Fruit fly (Drosophila melanogaster) whole organism, prepupa: Measurements from ENCODE around the gene Hand.
A peak's percentile ranks its signal among the peaks of the same experiment; 100 is the strongest.

Source experiments
- Blimp-1 ChIP-seq: fragments of 200-800 bp; sonication (Bioruptor generic); optimal IDR thresholded peaks from 3 replicates; lab custom pipeline; 2017; ENCODE audit warnings: missing biosample characterization, missing genetic modification characterization, mild to moderate bottlenecking, moderate library complexity, missing genetic modification reagents
- CG10631 ChIP-seq: fragments of 200-800 bp; sonication (Bioruptor generic); optimal IDR thresholded peaks from 2 replicates; lab custom pipeline; 2016; ENCODE audit warnings: missing biosample characterization, missing genetic modification characterization
- CG15336 ChIP-seq: fragments of 200-800 bp; sonication (Bioruptor generic); IDR thresholded peaks from 2 replicates; pipeline ENCODE4 v1.3.6; 2022; ENCODE audit warnings: missing biosample characterization, missing genetic modification characterization
- CG32006 ChIP-seq: fragments of 200-800 bp; sonication (Bioruptor generic); optimal IDR thresholded peaks from 3 replicates; lab custom pipeline; 2017; ENCODE audit warnings: missing biosample characterization, mild to moderate bottlenecking, missing genetic modification characterization
- CG6163 ChIP-seq: fragments of 200-800 bp; sonication (Bioruptor generic); IDR thresholded peaks from 3 replicates; pipeline ENCODE4 v1.3.6; 2022; ENCODE audit warnings: missing biosample characterization, missing genetic modification characterization
- CG6854 ChIP-seq: fragments of 200-800 bp; sonication (Bioruptor generic); optimal IDR thresholded peaks from 2 replicates; lab custom pipeline; 2017; ENCODE audit warnings: missing biosample characterization, mild to moderate bottlenecking, missing genetic modification characterization
- CG7368 ChIP-seq: fragments of 200-800 bp; sonication (Bioruptor generic); optimal IDR thresholded peaks from 3 replicates; lab custom pipeline; 2016; ENCODE audit warnings: missing biosample characterization, missing genetic modification characterization
- Eip75B ChIP-seq: fragments of 200-800 bp; sonication (Bioruptor generic); optimal IDR thresholded peaks from 3 replicates; lab custom pipeline; 2016; ENCODE audit warnings: missing biosample characterization, missing genetic modification characterization
- Eip78C ChIP-seq: fragments of 200-800 bp; sonication (Bioruptor generic); peaks from one replicate; lab custom pipeline; 2016; ENCODE audit warnings: missing biosample characterization, missing genetic modification characterization
- Eip93F ChIP-seq: fragments of 200-800 bp; sonication (Bioruptor generic); optimal IDR thresholded peaks from 2 replicates; lab custom pipeline; 2016; ENCODE audit warnings: missing biosample characterization, mild to moderate bottlenecking, missing genetic modification characterization
- Ets21C ChIP-seq: fragments of 200-800 bp; sonication (Bioruptor generic); optimal IDR thresholded peaks from 3 replicates; lab custom pipeline; 2016; ENCODE audit warnings: missing biosample characterization, missing genetic modification characterization
- Ets96B ChIP-seq: fragments of 200-800 bp; optimal IDR thresholded peaks from 2 replicates; lab custom pipeline; 2019; ENCODE audit warnings: missing biosample characterization, mild to moderate bottlenecking, missing genetic modification characterization, moderate library complexity
- Gug ChIP-seq: fragments of 200-800 bp; sonication (Bioruptor generic); IDR thresholded peaks from 2 replicates; pipeline ENCODE4 v1.3.6; 2022; ENCODE audit warnings: missing biosample characterization, missing genetic modification characterization
- Hr38 ChIP-seq: sonication (Bioruptor generic); optimal IDR thresholded peaks from 2 replicates; lab custom pipeline; 2016; ENCODE audit warnings: missing biosample characterization, missing genetic modification characterization
- Sox102F ChIP-seq: fragments of 200-800 bp; sonication (Bioruptor generic); optimal IDR thresholded peaks from 2 replicates; lab custom pipeline; 2016; ENCODE audit warnings: missing biosample characterization, mild to moderate bottlenecking, missing genetic modification characterization
- Sox14 ChIP-seq: fragments of 200-800 bp; sonication (Bioruptor generic); optimal IDR thresholded peaks from 3 replicates; lab custom pipeline; 2016; ENCODE audit warnings: missing biosample characterization, missing genetic modification characterization
- cyc ChIP-seq: fragments of 200-800 bp; sonication (Bioruptor generic); optimal IDR thresholded peaks from 3 replicates; lab custom pipeline; 2016; ENCODE audit warnings: missing biosample characterization, missing genetic modification characterization
- dsx ChIP-seq: fragments of 200-800 bp; optimal IDR thresholded peaks from 3 replicates; lab custom pipeline; 2019; ENCODE audit warnings: missing biosample characterization, mild to moderate bottlenecking, missing genetic modification characterization, moderate library complexity; ENCODE audit not compliant: poor library complexity, severe bottlenecking
- fd59A ChIP-seq: fragments of 200-800 bp; sonication (Bioruptor generic); optimal IDR thresholded peaks from 2 replicates; lab custom pipeline; 2017; ENCODE audit warnings: missing biosample characterization, mild to moderate bottlenecking, missing genetic modification characterization, missing genetic modification reagents
- fkh ChIP-seq: fragments of 200-800 bp; sonication (Bioruptor generic); optimal IDR thresholded peaks from 3 replicates; lab custom pipeline; 2017; ENCODE audit warnings: missing biosample characterization, mild to moderate bottlenecking, missing genetic modification characterization, moderate library complexity
- pdm3 ChIP-seq: fragments of 200-800 bp; sonication (Bioruptor generic); optimal IDR thresholded peaks from 3 replicates; lab custom pipeline; 2016; ENCODE audit warnings: missing biosample characterization, missing genetic modification characterization
- spab ChIP-seq: fragments of 200-800 bp; sonication (Bioruptor generic); optimal IDR thresholded peaks from 2 replicates; lab custom pipeline; 2017; ENCODE audit warnings: missing biosample characterization, mild to moderate bottlenecking, missing genetic modification characterization, missing genetic modification reagents
- svp ChIP-seq: fragments of 200-800 bp; sonication (Bioruptor generic); peaks from one replicate; lab custom pipeline; 2016; ENCODE audit warnings: missing biosample characterization, missing genetic modification characterization
- vri ChIP-seq: fragments of 200-800 bp; sonication (Bioruptor generic); optimal IDR thresholded peaks from 3 replicates; lab custom pipeline; 2016; ENCODE audit warnings: missing biosample characterization, mild to moderate bottlenecking, missing genetic modification characterization

Hand gene

dm6 chr2L:10327790-10328189, 32.6 kb upstream of the Hand start, which contains the start of gene RnrL:
TSS of gene RnrL (minus strand) at chr2L:10327943.
- peak; percentile 7 for TF ChIP-seq dsx (GFP tag; lab: Kevin White, UChicago)
- TF ChIP-seq fd59A (GFP tag; lab: Kevin White, UChicago) = no peak
- TF ChIP-seq fkh (GFP tag; lab: Kevin White, UChicago) = no peak

dm6 chr2L:10322773-10323487, 27.7 kb upstream of the Hand start, which contains the start of gene CG5381:
TSS of gene CG5381 (minus strand) at chr2L:10323102.
- no peak for TF ChIP-seq Ets21C (GFP tag; lab: Kevin White, UChicago)
- no peak for TF ChIP-seq Sox102F (GFP tag; lab: Kevin White, UChicago)
- TF ChIP-seq pdm3 = no peak
- TF ChIP-seq vri = peak; percentile 47
- peak; percentile 93 for TF ChIP-seq svp (GFP tag; lab: Kevin White, UChicago)

dm6 chr2L:10322176-10322575, 27.0 kb upstream of the Hand start, which contains the start of gene CG4995:
TSS of gene CG4995 (plus strand) at chr2L:10322476.
- TF ChIP-seq Eip93F (GFP tag; lab: Kevin White, UChicago) (no peak), Eip78C (GFP tag; lab: Kevin White, UChicago) (peak; percentile 61)

dm6 chr2L:10321612-10322011, 26.4 kb upstream of the Hand start:
- TF ChIP-seq dsx (GFP tag; lab: Kevin White, UChicago) (peak; percentile 66), vri (peak; percentile 15), CG15336 (GFP tag; lab: Robert Waterston, UW) (peak; percentile 33; the same call in 1 of the 2 replicates), Eip93F (GFP tag; lab: Kevin White, UChicago) (peak; percentile 2), Eip78C (GFP tag; lab: Kevin White, UChicago) (peak; percentile 69), Hr38 (GFP tag; lab: Kevin White, UChicago) (no peak), Ets96B (tag; lab: Kevin White, UChicago) (no peak)

dm6 chr2L:10321036-10321583, 25.9 kb upstream of the Hand start:
- TF ChIP-seq Hr38 (GFP tag; lab: Kevin White, UChicago) = no peak
- no peak for TF ChIP-seq Eip75B
- TF ChIP-seq Blimp-1 (GFP tag; lab: Kevin White, UChicago) = no peak
- peak; percentile 71 for TF ChIP-seq Eip78C (GFP tag; lab: Kevin White, UChicago)
- TF ChIP-seq cyc (GFP tag; lab: Kevin White, UChicago) = peak; percentile 9
- no peak for TF ChIP-seq Sox14
- no peak for TF ChIP-seq CG6163 (GFP tag; lab: Robert Waterston, UW)
- TF ChIP-seq spab = no peak
- TF ChIP-seq fkh (GFP tag; lab: Kevin White, UChicago) = peak; percentile 85
- no peak for TF ChIP-seq Gug (GFP tag; lab: Robert Waterston, UW)
- TF ChIP-seq CG6854 (GFP tag; lab: Kevin White, UChicago) = no peak

dm6 chr2L:10320174-10320775, 25.1 kb upstream of the Hand start:
- no peak for TF ChIP-seq CG10631
- TF ChIP-seq CG32006 (GFP tag; lab: Kevin White, UChicago) = no peak
- TF ChIP-seq Ets96B (tag; lab: Kevin White, UChicago) = no peak
- TF ChIP-seq Eip93F (GFP tag; lab: Kevin White, UChicago) = peak; percentile 27
- TF ChIP-seq Eip75B = no peak
- no peak for TF ChIP-seq CG7368 (GFP tag; lab: Kevin White, UChicago)
- TF ChIP-seq vri = peak; percentile 94
- no peak for TF ChIP-seq dsx (GFP tag; lab: Kevin White, UChicago)
- TF ChIP-seq, all 60 proteins: peak for 2

dm6 chr2L:10315888-10316287, 20.7 kb upstream of the Hand start:
- no peak for TF ChIP-seq CG15336 (GFP tag; lab: Robert Waterston, UW)
